Worm (Caenorhabditis elegans): ENCODE results near the gene gro-1.

ce11 chrIII:5218687-5219086 is 46.2 kb upstream of the gro-1 start, which contains the start of gene ZC155.2:
- TF ChIP-seq R02D3.7 (tag; optimal IDR thresholded peaks at IDR 0.05) (no peak), nhr-25 (tag; optimal IDR thresholded peaks at IDR 0.05) (no peak), nhr-11 (tag; optimal IDR thresholded peaks at IDR 0.05) (no peak), zag-1 (tag; optimal IDR thresholded peaks at IDR 0.05) (no peak), skn-1 (tag; optimal IDR thresholded peaks at IDR 0.05) (no peak), lin-13 (GFP tag; optimal IDR thresholded peaks at IDR 0.05) (no peak), alr-1 (tag; optimal IDR thresholded peaks at IDR 0.05) (no peak), nhr-23 (tag; optimal IDR thresholded peaks at IDR 0.05) (no peak), nhr-12 (tag; optimal IDR thresholded peaks at IDR 0.05) (no peak), dmd-4 (tag; optimal IDR thresholded peaks at IDR 0.05) (no peak), Y55F3AM.14 (GFP tag; optimal IDR thresholded peaks at IDR 0.05) (no peak)

Measured in whole organism, L2 larva.